Worm (Caenorhabditis elegans) whole organism, L3 larva: ENCODE measurements around the gene F42H10.2.

Experiments used
- aly-2 ChIP-seq: fragments of 150-350 bp; optimal IDR thresholded peaks from 2 replicates; lab custom pipeline; 2014; ENCODE audit warnings: missing biosample characterization, missing genetic modification characterization
- ama-1 ChIP-seq: fragments of 150-350 bp; optimal IDR thresholded peaks from 2 replicates; lab custom pipeline; 2018
- ceh-16 ChIP-seq: sonication (generic microtip); optimal IDR thresholded peaks from 2 replicates; lab custom pipeline; 2017; ENCODE audit warnings: missing biosample characterization, missing genetic modification characterization
- ceh-28 ChIP-seq: fragments of 150-350 bp; optimal IDR thresholded peaks from 2 replicates; lab custom pipeline; 2014; ENCODE audit warnings: missing biosample characterization, missing genetic modification reagents, missing genetic modification characterization
- egl-27 ChIP-seq: sonication (generic microtip); optimal IDR thresholded peaks from 4 replicates; lab custom pipeline; 2017; ENCODE audit warnings: missing biosample characterization, missing genetic modification reagents, missing genetic modification characterization
- elt-1 ChIP-seq: fragments of 150-350 bp; optimal IDR thresholded peaks from 2 replicates; lab custom pipeline; 2014; ENCODE audit warnings: missing biosample characterization, missing genetic modification characterization
- elt-2 ChIP-seq: sonication (generic microtip); optimal IDR thresholded peaks from 2 replicates; lab custom pipeline; 2016; ENCODE audit warnings: missing genetic modification reagents, mild to moderate bottlenecking, missing genetic modification characterization, missing compliant biosample characterization
- elt-3 ChIP-seq, 3 experiments: fragments of 150-350 bp in 1 of 3; sonication (generic microtip) in 2 of 3; optimal IDR thresholded peaks; 2 replicates in 2 of 3; 4 replicates in 1 of 3; lab custom pipeline; 2014 to 2017; ENCODE audit warnings: missing biosample characterization in 3 of 3, missing genetic modification characterization in 3 of 3
- fkh-10 ChIP-seq: sonication (generic microtip); optimal IDR thresholded peaks from 2 replicates; lab custom pipeline; 2017; ENCODE audit warnings: missing biosample characterization, missing genetic modification reagents, missing genetic modification characterization
- fos-1 ChIP-seq: fragments of 150-350 bp; optimal IDR thresholded peaks from 2 replicates; lab custom pipeline; 2014; ENCODE audit warnings: missing biosample characterization, missing genetic modification characterization
- hmg-11 ChIP-seq: sonication (generic microtip); optimal IDR thresholded peaks from 2 replicates; lab custom pipeline; 2016; ENCODE audit warnings: missing genetic modification characterization, missing compliant biosample characterization
- lin-15B ChIP-seq: fragments of 150-350 bp; optimal IDR thresholded peaks from 2 replicates; lab custom pipeline; 2014; ENCODE audit warnings: missing biosample characterization, missing genetic modification characterization
- lin-39 ChIP-seq: fragments of 150-350 bp; optimal IDR thresholded peaks from 2 replicates; lab custom pipeline; 2018; ENCODE audit warnings: missing biosample characterization, missing genetic modification reagents, missing genetic modification characterization
- lsy-12 ChIP-seq: sonication (generic microtip); optimal IDR thresholded peaks from 2 replicates; lab custom pipeline; 2016; ENCODE audit warnings: mild to moderate bottlenecking, missing genetic modification characterization, missing compliant biosample characterization
- mml-1 ChIP-seq: fragments of 150-350 bp; sonication (generic microtip); optimal IDR thresholded peaks from 3 replicates; lab custom pipeline; 2014; ENCODE audit warnings: missing biosample characterization, missing genetic modification characterization
- nfya-1 ChIP-seq: sonication (generic microtip); optimal IDR thresholded peaks from 2 replicates; lab custom pipeline; 2017; ENCODE audit warnings: missing genetic modification characterization, mild to moderate bottlenecking, missing compliant biosample characterization, antibody characterized with exemption, moderate library complexity; ENCODE audit not compliant: insufficient read depth
- nhr-23 ChIP-seq: fragments of 150-350 bp; optimal IDR thresholded peaks from 2 replicates; lab custom pipeline; 2014; ENCODE audit warnings: missing biosample characterization, missing genetic modification reagents, missing genetic modification characterization
- nhr-25 ChIP-seq: sonication (generic microtip); optimal IDR thresholded peaks from 2 replicates; lab custom pipeline; 2017; ENCODE audit warnings: missing biosample characterization, missing genetic modification characterization
- nhr-28 ChIP-seq: fragments of 150-350 bp; optimal IDR thresholded peaks from 2 replicates; lab custom pipeline; 2014; ENCODE audit warnings: missing biosample characterization, missing genetic modification characterization
- nhr-43 ChIP-seq: sonication (generic microtip); optimal IDR thresholded peaks from 2 replicates; lab custom pipeline; 2016; ENCODE audit warnings: mild to moderate bottlenecking, missing genetic modification characterization, missing compliant biosample characterization; ENCODE audit not compliant: poor library complexity, severe bottlenecking
- nhr-67 ChIP-seq: fragments of 150-350 bp; optimal IDR thresholded peaks from 2 replicates; lab custom pipeline; 2014; ENCODE audit warnings: missing biosample characterization, missing genetic modification characterization
- nhr-77 ChIP-seq: fragments of 150-350 bp; optimal IDR thresholded peaks from 2 replicates; lab custom pipeline; 2014; ENCODE audit warnings: missing biosample characterization, missing genetic modification characterization
- pha-4 ChIP-seq: fragments of 150-350 bp; optimal IDR thresholded peaks from 2 replicates; lab custom pipeline; 2014; ENCODE audit warnings: missing biosample characterization, missing genetic modification reagents, missing genetic modification characterization
- snpc-4 ChIP-seq: fragments of 150-350 bp; optimal IDR thresholded peaks from 2 replicates; lab custom pipeline; 2014; ENCODE audit warnings: missing biosample characterization, missing genetic modification characterization
- unc-39 ChIP-seq: sonication (generic microtip); optimal IDR thresholded peaks from 4 replicates; lab custom pipeline; 2017; ENCODE audit warnings: missing biosample characterization, missing genetic modification characterization
- zag-1 ChIP-seq: fragments of 150-350 bp; optimal IDR thresholded peaks from 2 replicates; lab custom pipeline; 2014; ENCODE audit warnings: missing biosample characterization, missing genetic modification characterization
- ztf-11 ChIP-seq: fragments of 150-350 bp; optimal IDR thresholded peaks from 2 replicates; lab custom pipeline; 2014; ENCODE audit warnings: missing biosample characterization, missing genetic modification characterization

Gene F42H10.2

DNA sequence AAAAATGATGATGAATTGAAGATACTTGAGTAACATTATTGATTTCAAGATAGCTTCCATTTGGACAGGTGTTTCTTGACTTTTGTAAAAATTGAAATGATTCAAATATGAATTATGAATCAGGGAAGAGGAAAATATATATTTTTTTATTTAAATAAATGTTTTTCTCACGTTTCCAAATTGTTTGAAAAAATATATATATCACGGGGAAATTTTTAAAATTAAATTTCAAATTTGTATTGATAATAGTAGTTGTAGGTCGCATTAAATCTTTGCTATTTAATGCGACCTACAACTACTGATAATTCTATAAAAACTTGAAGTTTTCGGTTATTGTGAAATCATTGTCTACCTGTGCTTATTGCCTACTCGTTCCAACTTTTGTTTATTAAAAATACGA lies 29.5 kb downstream of the F42H10.2 start, which contains the start of gene ZC21.8:
ZC21.8 (minus strand) TSS at position 101 of the 400 bp plus-strand sequence.
- TF ChIP-seq elt-1 (tag; lab: Kevin White, UChicago) (no peak), nhr-67 (tag; lab: Kevin White, UChicago) (no peak), elt-2 (tag; lab: Kevin White, UChicago) (no peak), lin-39 (tag; lab: Kevin White, UChicago) (no peak)

ce11 chrIII:8520589-8520988 lies 30.2 kb downstream of the F42H10.2 start:
- no peak for TF ChIP-seq hmg-11
- no peak for TF ChIP-seq nhr-23
- TF ChIP-seq pha-4 = peak; percentile 76
- no peak for TF ChIP-seq nhr-28
- no peak for TF ChIP-seq aly-2 (tag; lab: Kevin White, UChicago)
- no peak for TF ChIP-seq mml-1
- TF ChIP-seq, all 47 proteins: peak for 1

DNA sequence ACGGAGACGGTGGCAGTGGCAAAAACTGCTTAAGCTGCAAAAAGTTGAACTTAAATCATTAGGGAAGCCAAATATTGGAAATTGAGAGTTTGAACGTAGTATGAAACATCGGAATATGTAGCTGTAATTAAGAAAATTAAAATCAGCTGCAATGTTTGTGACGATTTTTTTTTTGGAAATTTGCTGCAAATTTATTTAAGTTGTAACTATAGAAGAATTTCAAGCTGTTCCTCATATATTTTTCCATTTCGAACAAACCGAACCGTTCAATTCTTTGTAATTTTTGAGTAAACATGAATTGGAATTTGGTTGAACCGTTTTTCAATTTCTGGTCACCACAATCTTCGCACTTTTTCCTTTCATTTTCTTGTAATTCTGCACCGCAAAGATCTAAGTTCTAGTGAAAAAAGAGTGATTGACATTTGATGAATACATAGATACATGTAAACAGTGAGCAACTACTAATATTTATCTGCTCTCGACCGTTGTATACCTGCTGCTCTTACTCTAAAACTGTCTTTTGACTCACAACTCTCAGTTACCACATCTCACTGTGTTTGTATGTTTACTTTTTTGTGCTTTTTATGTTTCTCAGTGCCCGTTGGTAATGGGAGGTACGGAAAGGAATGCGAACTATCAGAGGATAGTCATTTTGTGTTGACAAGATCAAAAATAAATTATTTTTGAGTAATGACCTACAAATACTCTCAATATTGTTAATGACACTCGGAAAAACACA lies 31.4 kb downstream of the F42H10.2 start:
- TF ChIP-seq hmg-11 (no peak), aly-2 (tag; lab: Kevin White, UChicago) (no peak), elt-2 (tag; lab: Kevin White, UChicago) (no peak), unc-39 (tag; lab: Kevin White, UChicago) (no peak), pha-4 (peak; percentile 97)

DNA sequence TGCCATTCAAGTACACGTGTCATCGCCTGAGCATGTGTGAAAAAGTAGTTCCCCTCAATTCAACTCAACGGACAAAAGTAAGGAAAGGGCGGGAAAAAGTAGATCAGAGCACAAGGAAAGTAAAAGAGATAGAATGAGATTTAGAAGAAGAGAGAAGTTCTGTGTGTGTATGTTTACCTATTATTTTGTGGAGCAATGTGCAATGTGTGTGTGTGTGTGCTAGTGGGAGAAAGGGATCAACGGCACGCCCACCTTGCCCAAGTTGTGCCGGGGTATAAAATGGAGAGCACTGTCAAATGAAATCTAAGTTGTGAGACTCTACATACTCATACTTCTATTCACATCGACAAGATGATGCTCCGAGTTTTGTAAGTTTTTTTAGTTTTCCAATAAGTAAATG lies 34.4 kb downstream of the F42H10.2 start, which contains the start of gene idpp-15:
idpp-15 (plus strand) TSS at position 301 of the 400 bp plus-strand sequence.
- TF ChIP-seq elt-2 (tag; lab: Kevin White, UChicago) (no peak), pha-4 (peak; percentile 72)

DNA sequence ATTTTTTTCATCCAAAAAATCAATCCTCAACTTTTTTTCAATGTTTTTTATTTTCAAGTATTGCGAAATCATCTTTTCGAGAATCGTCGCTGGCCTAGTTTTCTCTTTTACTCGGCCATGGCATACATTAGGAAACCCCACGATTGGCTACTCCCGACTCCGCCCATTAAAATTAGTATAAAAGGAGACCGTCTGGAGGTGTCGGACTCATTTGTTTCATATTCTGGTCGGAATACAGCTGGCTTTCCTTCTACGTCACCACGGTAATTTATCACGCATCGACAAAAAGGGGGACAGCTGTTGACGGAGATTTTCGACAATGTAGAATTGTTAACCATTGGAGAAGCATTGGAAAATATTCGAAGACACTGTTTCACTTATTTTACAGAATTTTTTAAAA lies 38.6 kb downstream of the F42H10.2 start:
- TF ChIP-seq zag-1 (tag; lab: Kevin White, UChicago) (no peak), nfya-1 (peak; percentile 100), nhr-25 (tag; lab: Kevin White, UChicago) (peak; percentile 47), fos-1 (tag; lab: Kevin White, UChicago) (no peak), elt-1 (tag; lab: Kevin White, UChicago) (no peak), snpc-4 (peak; percentile 55), ceh-16 (tag; lab: Kevin White, UChicago) (no peak), elt-2 (tag; lab: Kevin White, UChicago) (peak; percentile 10), ama-1 (lab: Kevin White, UChicago) (peak; percentile 42), hmg-11 (peak; percentile 25), ztf-11 (tag; lab: Kevin White, UChicago) (no peak), lin-15B (tag; lab: Kevin White, UChicago) (peak; percentile 81), pha-4 (no peak), lsy-12 (tag; lab: Kevin White, UChicago) (peak; percentile 55), ceh-28 (peak; percentile 11)

ce11 chrIII:8529772-8530171 lies 39.4 kb downstream of the F42H10.2 start, which contains the start of gene ZC21.10:
ZC21.10 (plus strand) TSS chrIII:8530072.
- no peak for TF ChIP-seq lin-15B (tag; lab: Kevin White, UChicago)
- no peak for TF ChIP-seq nhr-67 (tag; lab: Kevin White, UChicago)
- TF ChIP-seq egl-27 (tag; lab: Kevin White, UChicago) = no peak
- TF ChIP-seq fos-1 (tag; lab: Kevin White, UChicago) = no peak
- no peak for TF ChIP-seq elt-3 (tag; optimal IDR thresholded peaks at IDR 0.05; lab: Kevin White, UChicago)
- no peak for TF ChIP-seq nhr-43 (tag; lab: Kevin White, UChicago)
- TF ChIP-seq nhr-77 (tag; lab: Kevin White, UChicago) = no peak

DNA sequence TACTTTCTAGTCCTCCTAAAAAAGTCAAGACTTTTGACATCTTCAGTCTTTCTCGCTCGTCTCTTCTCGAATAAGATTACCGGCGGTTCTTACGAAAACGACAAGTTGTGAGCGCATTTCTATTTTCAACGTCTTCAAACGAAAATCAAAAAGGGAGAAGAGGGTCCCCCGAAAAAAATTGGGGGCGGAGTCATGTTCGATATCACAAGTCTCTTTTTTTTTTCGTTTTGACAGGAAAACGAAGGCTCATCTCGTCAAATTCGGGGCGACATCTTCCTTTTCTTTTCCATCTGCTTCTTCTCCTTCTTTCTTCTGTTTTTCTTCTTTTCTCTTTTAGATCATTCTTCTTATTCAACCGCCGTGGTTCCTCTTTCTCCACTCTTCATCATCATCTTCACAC lies 43.5 kb downstream of the F42H10.2 start:
- TF ChIP-seq hmg-11 (no peak), zag-1 (tag; lab: Kevin White, UChicago) (no peak), elt-1 (tag; lab: Kevin White, UChicago) (no peak), fkh-10 (GFP tag; lab: Kevin White, UChicago) (peak; percentile 72), nhr-28 (no peak), ceh-28 (no peak), egl-27 (tag; lab: Kevin White, UChicago) (no peak), snpc-4 (no peak)
